Fruit fly (Drosophila melanogaster) whole organism, embryonic: ENCODE measurements around the gene CG6766.
A peak's percentile ranks its signal among the peaks of the same experiment; 100 is the strongest.

Experiments
- Antp ChIP-seq: fragments of 200-800 bp; sonication (Bioruptor generic); optimal IDR thresholded peaks from 3 replicates; lab custom pipeline; 2016; ENCODE audit warnings: missing biosample characterization, missing genetic modification characterization
- Blimp-1 ChIP-seq: fragments of 200-800 bp; sonication (Bioruptor generic); optimal IDR thresholded peaks from 3 replicates; lab custom pipeline; 2018; ENCODE audit warnings: missing biosample characterization, missing genetic modification characterization, mild to moderate bottlenecking, moderate library complexity, missing genetic modification reagents
- CG11085 ChIP-seq: fragments of 200-800 bp; sonication (Bioruptor generic); IDR thresholded peaks from 2 replicates; pipeline ENCODE4 v1.3.6; 2022; ENCODE audit warnings: missing biosample characterization, missing genetic modification characterization
- CG12155 ChIP-seq: fragments of 200-800 bp; sonication (Bioruptor generic); optimal IDR thresholded peaks from 3 replicates; lab custom pipeline; 2016; ENCODE audit warnings: missing biosample characterization, missing genetic modification characterization
- CG12299 ChIP-seq: fragments of 200-800 bp; sonication (Bioruptor generic); optimal IDR thresholded peaks from 2 replicates; lab custom pipeline; 2018; ENCODE audit warnings: missing biosample characterization, mild to moderate bottlenecking, missing genetic modification characterization
- CG12744 ChIP-seq: fragments of 200-800 bp; sonication (Bioruptor generic); optimal IDR thresholded peaks from 2 replicates; lab custom pipeline; 2016; ENCODE audit warnings: missing biosample characterization, missing genetic modification characterization
- CG15073 ChIP-seq: fragments of 200-800 bp; sonication (Bioruptor generic); optimal IDR thresholded peaks from 2 replicates; lab custom pipeline; 2016; ENCODE audit warnings: missing biosample characterization, missing genetic modification characterization
- CG1529 ChIP-seq: fragments of 200-800 bp; sonication (Bioruptor generic); optimal IDR thresholded peaks from 3 replicates; lab custom pipeline; 2018; ENCODE audit warnings: missing biosample characterization, missing genetic modification characterization
- CG15479 ChIP-seq: fragments of 200-800 bp; sonication (Bioruptor generic); optimal IDR thresholded peaks from 3 replicates; lab custom pipeline; 2019; ENCODE audit warnings: missing biosample characterization, mild to moderate bottlenecking, missing genetic modification characterization, moderate library complexity
- CG1602 ChIP-seq: fragments of 200-800 bp; sonication (Bioruptor generic); optimal IDR thresholded peaks from 3 replicates; lab custom pipeline; 2016; ENCODE audit warnings: missing biosample characterization, missing genetic modification characterization
- CG16815 ChIP-seq: fragments of 200-800 bp; sonication (Bioruptor generic); optimal IDR thresholded peaks from 3 replicates; lab custom pipeline; 2017; ENCODE audit warnings: missing biosample characterization, mild to moderate bottlenecking, missing genetic modification characterization
- CG17328 ChIP-seq: fragments of 200-800 bp; sonication (Bioruptor generic); IDR thresholded peaks from 2 replicates; pipeline ENCODE4 v1.3.6; 2022; ENCODE audit warnings: missing biosample characterization, missing genetic modification characterization
- CG17829 ChIP-seq: fragments of 200-800 bp; optimal IDR thresholded peaks from 2 replicates; lab custom pipeline; 2019; ENCODE audit warnings: missing biosample characterization, mild to moderate bottlenecking, missing genetic modification characterization, moderate library complexity
- CG18599 ChIP-seq: fragments of 200-800 bp; sonication (Bioruptor generic); optimal IDR thresholded peaks from 3 replicates; lab custom pipeline; 2017; ENCODE audit warnings: missing biosample characterization, missing genetic modification characterization, mild to moderate bottlenecking, moderate library complexity, missing genetic modification reagents
- CG2120 ChIP-seq: fragments of 200-800 bp; sonication (Bioruptor generic); optimal IDR thresholded peaks from 3 replicates; lab custom pipeline; 2016; ENCODE audit warnings: missing biosample characterization, missing genetic modification characterization
- CG2889 ChIP-seq: fragments of 200-800 bp; sonication (Bioruptor generic); IDR thresholded peaks from 3 replicates; pipeline ENCODE4 v1.3.6; 2022; ENCODE audit warnings: missing biosample characterization, missing genetic modification characterization
- CG31388 ChIP-seq: fragments of 200-800 bp; sonication (Bioruptor generic); optimal IDR thresholded peaks from 2 replicates; lab custom pipeline; 2016; ENCODE audit warnings: missing biosample characterization, missing genetic modification characterization
- CG3163 ChIP-seq: fragments of 200-800 bp; sonication (Bioruptor generic); optimal IDR thresholded peaks from 3 replicates; lab custom pipeline; 2016; ENCODE audit warnings: missing biosample characterization, missing genetic modification characterization
- CG34376 ChIP-seq: fragments of 200-800 bp; sonication (Bioruptor generic); optimal IDR thresholded peaks from 2 replicates; lab custom pipeline; 2018; ENCODE audit warnings: missing biosample characterization, mild to moderate bottlenecking, missing genetic modification characterization
- CG43689 ChIP-seq: fragments of 200-800 bp; sonication (Bioruptor generic); IDR thresholded peaks from 2 replicates; pipeline ENCODE4 v1.3.6; 2022; ENCODE audit warnings: missing biosample characterization, missing genetic modification characterization
- CG6689 ChIP-seq: fragments of 200-800 bp; sonication (Bioruptor generic); IDR thresholded peaks from 2 replicates; pipeline ENCODE4 v1.3.6; 2022; ENCODE audit warnings: missing biosample characterization, missing genetic modification characterization
- CG9609 ChIP-seq: fragments of 200-800 bp; sonication (Bioruptor generic); optimal IDR thresholded peaks from 3 replicates; lab custom pipeline; 2016; ENCODE audit warnings: missing biosample characterization, missing genetic modification characterization
- Deaf1 ChIP-seq: fragments of 200-800 bp; optimal IDR thresholded peaks from 3 replicates; lab custom pipeline; 2019; ENCODE audit warnings: missing biosample characterization, mild to moderate bottlenecking, missing genetic modification characterization, moderate library complexity
- Fer2 ChIP-seq: fragments of 200-800 bp; sonication (Bioruptor generic); optimal IDR thresholded peaks from 2 replicates; lab custom pipeline; 2018; ENCODE audit warnings: missing biosample characterization, mild to moderate bottlenecking, missing genetic modification characterization, moderate library complexity
- HHEX ChIP-seq: fragments of 200-800 bp; sonication (Bioruptor generic); optimal IDR thresholded peaks from 3 replicates; lab custom pipeline; 2017; ENCODE audit warnings: missing biosample characterization, mild to moderate bottlenecking, missing genetic modification characterization, missing genetic modification reagents
- HLH4C ChIP-seq: fragments of 200-800 bp; sonication (Bioruptor generic); IDR thresholded peaks from 3 replicates; pipeline ENCODE4 v1.3.6; 2022; ENCODE audit warnings: missing biosample characterization, missing genetic modification characterization; ENCODE audit not compliant: partially characterized antibody
- HLH54F ChIP-seq: fragments of 200-800 bp; sonication (Bioruptor generic); optimal IDR thresholded peaks from 3 replicates; lab custom pipeline; 2016; ENCODE audit warnings: missing biosample characterization, missing genetic modification characterization
- HmgZ ChIP-seq: fragments of 200-800 bp; sonication (Bioruptor generic); optimal IDR thresholded peaks from 2 replicates; lab custom pipeline; 2018; ENCODE audit warnings: missing biosample characterization, mild to moderate bottlenecking, missing genetic modification characterization
- Hr78 ChIP-seq, 2 experiments: fragments of 200-800 bp in 1 of 2; fragments of >200 bp in 1 of 2; sonication (Bioruptor generic) in 1 of 2; optimal IDR thresholded peaks; 2 replicates each; lab custom pipeline; 2017 to 2019; ENCODE audit warnings: missing biosample characterization in 2 of 2, missing genetic modification characterization in 2 of 2, mild to moderate bottlenecking in 1 of 2, moderate library complexity in 1 of 2
- NC2α ChIP-seq: fragments of 200-800 bp; sonication (Bioruptor generic); optimal IDR thresholded peaks from 2 replicates; lab custom pipeline; 2016; ENCODE audit warnings: missing biosample characterization, missing genetic modification characterization
- PHDP ChIP-seq: fragments of 200-800 bp; sonication (Bioruptor generic); optimal IDR thresholded peaks from 3 replicates; lab custom pipeline; 2018; ENCODE audit warnings: missing biosample characterization, mild to moderate bottlenecking, missing genetic modification characterization, moderate library complexity
- Scr ChIP-seq: fragments of 200-800 bp; sonication (Bioruptor generic); IDR thresholded peaks from 2 replicates; pipeline ENCODE4 v1.3.6; 2022; ENCODE audit warnings: missing biosample characterization, missing genetic modification characterization; ENCODE audit not compliant: partially characterized antibody
- Six4 ChIP-seq: fragments of 200-800 bp; sonication (Bioruptor generic); optimal IDR thresholded peaks from 2 replicates; lab custom pipeline; 2016; ENCODE audit warnings: missing biosample characterization, missing genetic modification characterization
- Sry-δ ChIP-seq: fragments of 200-800 bp; sonication (Bioruptor generic); optimal IDR thresholded peaks from 2 replicates; lab custom pipeline; 2016; ENCODE audit warnings: missing biosample characterization, missing genetic modification characterization
- Trl ChIP-seq, 3 experiments: fragments of >200 bp in 2 of 3; fragments of 200-800 bp in 1 of 3; sonication (Bioruptor generic) in 1 of 3; optimal IDR thresholded peaks; 2 replicates in 1 of 3; 3 replicates in 2 of 3; lab custom pipeline; 2016 to 2017; ENCODE audit warnings: missing biosample characterization in 1 of 3, missing genetic modification characterization in 1 of 3
- Xrp1 ChIP-seq: fragments of 200-800 bp; sonication (Bioruptor generic); IDR thresholded peaks from 2 replicates; pipeline ENCODE4 v1.3.6; 2022; ENCODE audit warnings: missing biosample characterization, missing genetic modification characterization
- ash1 ChIP-seq: fragments of 200-800 bp; sonication (Bioruptor generic); optimal IDR thresholded peaks from 2 replicates; lab custom pipeline; 2018; ENCODE audit warnings: missing biosample characterization, mild to moderate bottlenecking, missing genetic modification characterization
- chm ChIP-seq: fragments of 200-800 bp; sonication (Bioruptor generic); IDR thresholded peaks from 2 replicates; pipeline ENCODE4 v1.3.6; 2022; ENCODE audit warnings: missing biosample characterization, missing genetic modification characterization
- crp ChIP-seq, 2 experiments: fragments of 200-800 bp; sonication (Bioruptor generic); optimal IDR thresholded peaks; 2 replicates in 1 of 2; 3 replicates in 1 of 2; lab custom pipeline; 2017; ENCODE audit warnings: missing biosample characterization in 2 of 2, missing genetic modification characterization in 2 of 2, mild to moderate bottlenecking in 1 of 2, moderate library complexity in 1 of 2
- ftz-f1 ChIP-seq: fragments of 200-800 bp; sonication (Bioruptor generic); optimal IDR thresholded peaks from 2 replicates; lab custom pipeline; 2016; ENCODE audit warnings: missing biosample characterization, missing genetic modification characterization
- grn ChIP-seq: fragments of 200-800 bp; sonication (Bioruptor generic); optimal IDR thresholded peaks from 3 replicates; lab custom pipeline; 2017; ENCODE audit warnings: missing biosample characterization, missing genetic modification characterization
- inv ChIP-seq: fragments of 200-800 bp; sonication (Bioruptor generic); IDR thresholded peaks from 2 replicates; pipeline ENCODE4 v1.3.6; 2022; ENCODE audit warnings: missing biosample characterization, missing genetic modification characterization; ENCODE audit not compliant: partially characterized antibody
- kah ChIP-seq: fragments of 200-800 bp; sonication (Bioruptor generic); optimal IDR thresholded peaks from 2 replicates; lab custom pipeline; 2018; ENCODE audit warnings: missing biosample characterization, mild to moderate bottlenecking, missing genetic modification characterization
- lilli ChIP-seq: fragments of 200-800 bp; sonication (Bioruptor generic); optimal IDR thresholded peaks from 3 replicates; lab custom pipeline; 2016; ENCODE audit warnings: missing biosample characterization, missing genetic modification characterization
- row ChIP-seq: fragments of 200-800 bp; sonication (Bioruptor generic); IDR thresholded peaks from 3 replicates; pipeline ENCODE4 v1.3.6; 2022; ENCODE audit warnings: missing biosample characterization, missing genetic modification characterization
- so ChIP-seq: fragments of 200-800 bp; sonication (Bioruptor generic); IDR thresholded peaks from 3 replicates; pipeline ENCODE4 v1.3.6; 2022; ENCODE audit warnings: missing biosample characterization, missing genetic modification characterization

CG6766 gene

dm6 chr2L:12010100-12010876, 30.2 kb downstream of the CG6766 start (continued):
- TF ChIP-seq CG34376 (GFP tag; lab: Kevin White, UChicago): peak; percentile 98
- no peak for TF ChIP-seq PHDP (tag; lab: Kevin White, UChicago)
- no peak for TF ChIP-seq CG11085 (GFP tag; lab: Robert Waterston, UW)
- TF ChIP-seq CG16815 (GFP tag; lab: Kevin White, UChicago): no peak
- TF ChIP-seq grn (GFP tag; lab: Kevin White, UChicago): peak; percentile 65
- peak; percentile 43 for TF ChIP-seq CG3163 (GFP tag; lab: Kevin White, UChicago)
- no peak for TF ChIP-seq CG17328 (GFP tag; lab: Robert Waterston, UW)
- no peak for TF ChIP-seq crp (GFP tag; optimal IDR thresholded peaks at IDR 0.05; lab: Kevin White, UChicago)
- TF ChIP-seq Sry-δ (GFP tag; lab: Kevin White, UChicago): no peak
- TF ChIP-seq HmgZ (tag; lab: Kevin White, UChicago): peak; percentile 76
- TF ChIP-seq CG15479 (GFP tag; lab: Kevin White, UChicago): peak; percentile 99
- no peak for TF ChIP-seq CG6689 (GFP tag; lab: Robert Waterston, UW)
- TF ChIP-seq inv (GFP tag; lab: Robert Waterston, UW): no peak
- TF ChIP-seq CG17829 (tag; lab: Kevin White, UChicago): no peak
- peak; percentile 97 for TF ChIP-seq ftz-f1 (GFP tag; lab: Kevin White, UChicago)
- no peak for TF ChIP-seq CG2889 (GFP tag; lab: Robert Waterston, UW)
- TF ChIP-seq Deaf1 (tag; lab: Kevin White, UChicago): peak; percentile 79
- TF ChIP-seq CG12299 (tag; lab: Kevin White, UChicago): no peak
- TF ChIP-seq Hr78 (GFP tag; optimal IDR thresholded peaks at IDR 0.05; lab: Kevin White, UChicago): peak in 1 of 2 experiments; percentile 58
- no peak for TF ChIP-seq Fer2 (tag; lab: Kevin White, UChicago)
- TF ChIP-seq kah (GFP tag; lab: Kevin White, UChicago): peak; percentile 85
- TF ChIP-seq Blimp-1 (GFP tag; lab: Kevin White, UChicago): no peak

DNA sequence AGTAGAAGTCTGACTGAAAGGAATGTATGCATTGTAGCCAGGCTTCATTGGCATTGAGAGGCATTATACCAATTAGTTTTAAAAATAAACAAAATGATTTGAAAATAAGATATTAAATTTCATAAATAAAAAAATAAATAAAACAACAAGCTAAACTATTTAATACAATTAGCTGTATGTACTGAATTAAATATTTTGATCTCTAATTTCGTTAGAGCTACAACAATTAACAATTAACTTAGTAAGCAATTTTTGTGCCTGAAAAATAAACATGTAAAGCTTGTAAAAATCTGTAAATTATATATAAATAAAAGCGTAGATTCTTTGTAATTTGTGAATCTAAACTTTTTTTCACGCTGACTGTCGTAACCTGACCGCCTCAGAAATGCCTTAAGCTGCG, 32.6 kb downstream of the CG6766 start, which contains the start of gene Rh5:
TSS of gene Rh5 (plus strand) at position 301 of the 400 bp plus-strand sequence.
- TF ChIP-seq CG18599 (GFP tag; lab: Kevin White, UChicago): no peak

dm6 chr2L:12007331-12007791, 33.1 kb downstream of the CG6766 start:
- no peak for TF ChIP-seq CG43689
- no peak for TF ChIP-seq lilli (GFP tag; lab: Kevin White, UChicago)
- TF ChIP-seq Scr (GFP tag; lab: Robert Waterston, UW): no peak
- TF ChIP-seq NC2α (GFP tag; lab: Kevin White, UChicago): peak; percentile 33
- TF ChIP-seq Antp (GFP tag; lab: Kevin White, UChicago): peak; percentile 5
- no peak for TF ChIP-seq chm (GFP tag; lab: Robert Waterston, UW)
- TF ChIP-seq ash1 (GFP tag; lab: Kevin White, UChicago): no peak
- no peak for TF ChIP-seq row (GFP tag; lab: Robert Waterston, UW)
- no peak for TF ChIP-seq Xrp1 (GFP tag; lab: Robert Waterston, UW)
- no peak for TF ChIP-seq CG31388 (GFP tag; lab: Kevin White, UChicago)
- no peak for TF ChIP-seq CG1602
- TF ChIP-seq Trl (optimal IDR thresholded peaks at IDR 0.05; lab: Kevin White, UChicago): no peak
- no peak for TF ChIP-seq Trl (GFP tag; optimal IDR thresholded peaks at IDR 0.05; lab: Kevin White, UChicago)
- peak; percentile 34 for TF ChIP-seq CG12744 (GFP tag; lab: Kevin White, UChicago)
- no peak for TF ChIP-seq CG9609
- TF ChIP-seq HHEX (GFP tag; lab: Kevin White, UChicago): peak; percentile 51
- no peak for TF ChIP-seq HLH4C (GFP tag; lab: Robert Waterston, UW)
- TF ChIP-seq CG2120 (GFP tag; lab: Kevin White, UChicago): no peak
- TF ChIP-seq HLH54F (GFP tag; lab: Kevin White, UChicago): no peak
- TF ChIP-seq CG15073: no peak
- TF ChIP-seq so (GFP tag; lab: Robert Waterston, UW): no peak
- no peak for TF ChIP-seq Six4
- TF ChIP-seq CG1529: peak; percentile 50
- peak; percentile 57 for TF ChIP-seq CG12155 (GFP tag; lab: Kevin White, UChicago)
